Worm (Caenorhabditis elegans): Measurements from ENCODE around the gene mrpl-16.
A peak's percentile ranks its signal among the peaks of the same experiment; 100 is the strongest.

ce11 chrIII:4666753-4667400 lies 37.3 kb upstream of the mrpl-16 start:
- TF ChIP-seq lsl-1 (GFP tag; optimal IDR thresholded peaks at IDR 0.05): no peak
- no peak for TF ChIP-seq athp-1 (tag; optimal IDR thresholded peaks at IDR 0.05)
- TF ChIP-seq fkh-3 (tag; optimal IDR thresholded peaks at IDR 0.05): no peak
- TF ChIP-seq hmg-1.2 (GFP tag; IDR thresholded peaks at IDR 0.05): peak; percentile 54; the same call in 1 of the 2 replicates
- no peak for TF ChIP-seq xnd-1 (tag; optimal IDR thresholded peaks at IDR 0.05)
- TF ChIP-seq lin-26 (GFP tag; IDR thresholded peaks at IDR 0.05): no peak
- TF ChIP-seq efl-1 (GFP tag; optimal IDR thresholded peaks at IDR 0.05): no peak
- no peak for TF ChIP-seq unc-62 (GFP tag; optimal IDR thresholded peaks at IDR 0.05)
- no peak for TF ChIP-seq F49E8.2 (tag; optimal IDR thresholded peaks at IDR 0.05; ENCODE audit: insufficient read depth)
- TF ChIP-seq snpc-4 (GFP tag; optimal IDR thresholded peaks at IDR 0.05): no peak
- TF ChIP-seq snpc-4 (tag; optimal IDR thresholded peaks at IDR 0.05): no peak
- TF ChIP-seq Y53G8AR.9 (GFP tag; conservative IDR thresholded peaks at IDR 0.05): no peak

All from whole organism, young adult.